Worm (Caenorhabditis elegans): Measurements from ENCODE around the gene pqn-62.

The pqn-62 gene

DNA sequence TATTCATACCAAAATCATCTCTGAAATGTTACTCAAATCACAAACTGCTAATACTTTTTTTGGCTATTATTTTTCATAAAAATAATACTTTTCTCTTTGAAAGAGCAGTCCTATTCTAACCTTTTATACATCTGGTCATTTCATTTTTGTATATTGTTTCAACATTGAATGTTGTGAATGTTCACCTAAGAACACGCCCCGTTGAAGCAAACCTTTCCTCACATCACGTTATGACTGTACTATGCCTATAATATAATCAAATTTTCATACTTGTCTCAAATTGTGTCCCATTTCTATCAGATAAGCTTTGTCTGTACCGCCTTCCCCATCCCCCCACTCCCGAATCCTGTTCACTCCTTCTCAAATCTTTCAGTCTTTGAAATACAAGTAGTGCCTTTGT is 22.4 kb downstream of the pqn-62 start:
- TF ChIP-seq aha-1 (tag) (peak; percentile 95), F49E8.2 (tag; optimal IDR thresholded peaks at IDR 0.05; ENCODE audit: borderline replicate concordance) (no peak), dve-1 (tag; optimal IDR thresholded peaks at IDR 0.05; ENCODE audit: insufficient read depth) (no peak), arid-1 (GFP tag; conservative IDR thresholded peaks at IDR 0.05) (no peak), hlh-30 (tag; optimal IDR thresholded peaks at IDR 0.05; ENCODE audit: insufficient read depth) (no peak)

DNA sequence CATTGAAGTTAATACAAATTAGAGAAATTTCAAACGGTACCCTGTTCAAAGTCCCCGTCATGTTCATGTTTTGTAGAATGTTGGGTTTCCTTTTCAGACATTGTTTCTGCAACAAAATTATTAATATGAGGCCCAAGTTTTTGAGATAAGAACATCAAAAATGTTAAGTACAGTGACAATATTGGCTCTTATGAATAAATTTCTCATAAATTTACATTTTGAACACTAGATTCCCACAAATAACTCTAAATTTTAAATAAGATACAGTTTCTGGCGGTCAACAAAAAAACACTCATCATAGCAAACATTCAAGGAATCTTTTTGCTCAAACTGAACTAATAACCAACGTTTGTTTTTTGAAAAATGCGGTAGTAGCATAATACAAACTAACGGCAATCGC is 30.4 kb downstream of the pqn-62 start, which contains the start of gene H28G03.3:
Gene H28G03.3, minus strand, starts transcription at position 101 of the 400 bp plus-strand sequence.
- TF ChIP-seq unc-62 (GFP tag; optimal IDR thresholded peaks at IDR 0.05 in 1 of 2) (peak in 1 of 2 experiments; percentile 11), unc-62 (tag; optimal IDR thresholded peaks at IDR 0.05) (no peak), gei-8 (GFP tag; optimal IDR thresholded peaks at IDR 0.05) (no peak)

DNA sequence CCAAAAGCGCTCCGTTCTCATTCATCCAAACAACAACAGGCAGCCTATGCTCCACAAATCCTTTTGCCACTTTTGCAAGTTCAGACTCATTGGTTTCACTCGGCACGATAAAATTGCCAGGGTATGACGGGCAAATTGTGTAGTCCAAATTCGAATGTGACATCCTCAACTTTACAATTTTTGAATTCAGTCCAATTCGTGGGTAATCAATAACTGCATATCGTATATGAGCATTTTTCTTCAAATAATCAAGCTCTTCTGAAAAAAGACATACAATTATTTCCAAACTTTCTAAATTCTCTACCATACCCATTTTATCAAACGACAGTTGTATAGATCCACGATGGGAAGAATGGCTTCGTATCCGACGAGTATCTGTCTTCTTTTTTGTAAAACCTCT is 42.3 kb downstream of the pqn-62 start:
- TF ChIP-seq Y75B8A.6 (GFP tag; IDR thresholded peaks at IDR 0.05) (no peak), nhr-11 (tag; optimal IDR thresholded peaks at IDR 0.05) (no peak), lir-3 (tag; optimal IDR thresholded peaks at IDR 0.05) (no peak), ztf-11 (tag; optimal IDR thresholded peaks at IDR 0.05) (no peak), lin-39 (tag; optimal IDR thresholded peaks at IDR 0.05) (no peak), spr-3 (GFP tag; optimal IDR thresholded peaks at IDR 0.05) (no peak), tra-1 (GFP tag; IDR thresholded peaks at IDR 0.05) (no peak), madf-5 (GFP tag; IDR thresholded peaks at IDR 0.05) (no peak), unc-39 (tag; optimal IDR thresholded peaks at IDR 0.05) (no peak), aha-1 (tag) (peak; percentile 61), nhr-42 (GFP tag; IDR thresholded peaks at IDR 0.05) (no peak), nhr-25 (tag; optimal IDR thresholded peaks at IDR 0.05; ENCODE audit: borderline replicate concordance, insufficient read depth) (no peak), unc-62 (GFP tag; optimal IDR thresholded peaks at IDR 0.05 in 1 of 2) (peak in 1 of 2 experiments; percentile 57), unc-62 (tag; optimal IDR thresholded peaks at IDR 0.05) (no peak), mep-1 (tag; optimal IDR thresholded peaks at IDR 0.05) (no peak)

DNA sequence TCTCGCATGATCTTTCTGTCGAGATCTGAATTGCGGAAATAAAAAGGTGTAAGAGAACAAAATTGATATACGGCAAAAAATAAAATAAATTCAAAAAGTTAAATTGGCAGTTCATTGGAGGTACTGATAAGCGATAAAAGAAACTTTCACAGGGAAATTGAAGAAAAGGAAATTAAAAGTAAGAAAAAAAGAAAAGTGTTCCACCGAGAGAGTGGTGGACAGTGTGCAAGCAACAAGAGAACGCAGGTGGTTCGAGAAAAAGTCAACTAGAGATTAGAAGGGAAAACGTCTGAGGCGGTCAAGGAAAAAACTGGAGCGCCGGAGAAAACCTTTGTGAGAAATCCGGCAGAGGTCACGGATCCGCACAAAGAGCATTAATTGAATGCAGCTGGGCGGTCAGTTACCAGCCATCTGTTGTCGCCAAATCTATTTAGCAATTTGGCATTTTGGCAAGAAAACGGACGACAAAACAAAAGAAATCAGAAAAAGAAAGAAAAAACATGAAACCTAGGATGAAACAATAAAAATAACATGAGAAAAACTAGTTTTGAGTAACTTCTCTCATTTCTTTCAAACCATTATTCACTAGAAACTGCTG is 47.6 kb downstream of the pqn-62 start, which contains the start of gene mtm-5:
Gene mtm-5, minus strand, starts transcription at position 27 of the 598 bp plus-strand sequence.
- TF ChIP-seq nhr-28 (tag; optimal IDR thresholded peaks at IDR 0.05) (peak; percentile 57), fkh-10 (GFP tag; optimal IDR thresholded peaks at IDR 0.05) (no peak), ztf-11 (tag; optimal IDR thresholded peaks at IDR 0.05) (no peak), madf-5 (GFP tag; IDR thresholded peaks at IDR 0.05) (no peak), hlh-11 (tag; optimal IDR thresholded peaks at IDR 0.05) (peak; percentile 55), pqm-1 (tag; optimal IDR thresholded peaks at IDR 0.05) (peak; percentile 68), dve-1 (tag; optimal IDR thresholded peaks at IDR 0.05; ENCODE audit: insufficient read depth) (peak; percentile 57), tra-1 (GFP tag; IDR thresholded peaks at IDR 0.05) (no peak), zip-2 (tag; optimal IDR thresholded peaks at IDR 0.05) (no peak), F37D6.2 (tag; optimal IDR thresholded peaks at IDR 0.05) (no peak), ces-1 (GFP tag; optimal IDR thresholded peaks at IDR 0.05) (no peak), dmd-6 (GFP tag; IDR thresholded peaks at IDR 0.05) (peak; percentile 65; the same call in 1 of the 2 replicates), nhr-25 (tag; optimal IDR thresholded peaks at IDR 0.05; ENCODE audit: borderline replicate concordance, insufficient read depth) (no peak), lir-3 (tag; optimal IDR thresholded peaks at IDR 0.05) (no peak), attf-4 (tag; optimal IDR thresholded peaks at IDR 0.05) (no peak), nhr-237 (tag; optimal IDR thresholded peaks at IDR 0.05) (no peak), nhr-102 (tag; optimal IDR thresholded peaks at IDR 0.05) (no peak), daf-16 (GFP tag; optimal IDR thresholded peaks at IDR 0.05) (no peak), daf-16 (tag; optimal IDR thresholded peaks at IDR 0.05) (no peak), Y48G9A.11 (GFP tag; IDR thresholded peaks at IDR 0.05) (no peak), F44E2.7 (GFP tag; IDR thresholded peaks at IDR 0.05) (no peak), mdl-1 (tag; optimal IDR thresholded peaks at IDR 0.05) (no peak), vab-7 (GFP tag; IDR thresholded peaks at IDR 0.05) (no peak), nhr-42 (GFP tag; IDR thresholded peaks at IDR 0.05) (no peak), daf-19 (GFP tag; conservative IDR thresholded peaks at IDR 0.05) (no peak), snpc-4 (tag; optimal IDR thresholded peaks at IDR 0.05) (no peak), pha-4 (GFP tag; IDR thresholded peaks at IDR 0.05) (no peak), pha-4 (tag; optimal IDR thresholded peaks at IDR 0.05) (no peak), mxl-3 (GFP tag; optimal IDR thresholded peaks at IDR 0.05) (no peak), zfp-2 (tag; optimal IDR thresholded peaks at IDR 0.05) (no peak), ZK546.5 (tag; optimal IDR thresholded peaks at IDR 0.05) (no peak), madf-9 (GFP tag; conservative IDR thresholded peaks at IDR 0.05) (no peak)
